Worm (Caenorhabditis elegans) whole organism, L4 larva: ENCODE measurements around the gene Y71H2AM.1.

Experiments used
- D1046.2 ChIP-seq: fragments of 200-800 bp; sonication (Bioruptor generic); IDR thresholded peaks from 2 replicates; pipeline ENCODE4 v1.3.6; 2022; ENCODE audit warnings: missing genetic modification characterization, missing compliant biosample characterization
- F10B5.3 ChIP-seq: sonication (generic microtip); optimal IDR thresholded peaks from 2 replicates; lab custom pipeline; 2016; ENCODE audit warnings: mild to moderate bottlenecking, missing genetic modification characterization, missing compliant biosample characterization
- F26F4.8 ChIP-seq: fragments of 200-800 bp; sonication (Bioruptor generic); conservative IDR thresholded peaks from 2 replicates; pipeline ENCODE4 v1.3.6; 2022; ENCODE audit warnings: missing genetic modification characterization, missing compliant biosample characterization
- F37D6.2 ChIP-seq: sonication (generic microtip); optimal IDR thresholded peaks from 2 replicates; lab custom pipeline; 2016; ENCODE audit warnings: mild to moderate bottlenecking, missing genetic modification characterization, missing compliant biosample characterization
- T20F7.1 ChIP-seq: fragments of 200-800 bp; sonication (Bioruptor generic); optimal IDR thresholded peaks from 2 replicates; lab custom pipeline; 2018; ENCODE audit warnings: mild to moderate bottlenecking, missing genetic modification characterization, missing compliant biosample characterization
- T26A8.4 ChIP-seq: fragments of 200-800 bp; sonication (Bioruptor generic); IDR thresholded peaks from 2 replicates; pipeline ENCODE4 v1.3.6; 2022; ENCODE audit warnings: missing genetic modification characterization, missing compliant biosample characterization
- ZK337.2 ChIP-seq: fragments of 200-800 bp; sonication (Bioruptor generic); IDR thresholded peaks from 2 replicates; pipeline ENCODE4 v1.3.6; 2022; ENCODE audit warnings: missing genetic modification reagents, missing genetic modification characterization, missing compliant biosample characterization
- aha-1 ChIP-seq: fragments of 150-350 bp; peaks from one replicate; lab custom pipeline; 2014; ENCODE audit warnings: missing biosample characterization, missing genetic modification characterization
- arid-1 ChIP-seq: fragments of 200-800 bp; sonication (Bioruptor generic); conservative IDR thresholded peaks from 2 replicates; pipeline ENCODE4 v1.3.6; 2022; ENCODE audit warnings: missing genetic modification reagents, missing genetic modification characterization, missing compliant biosample characterization
- ceh-20 ChIP-seq: fragments of 200-800 bp; sonication (Bioruptor generic); IDR thresholded peaks from 2 replicates; pipeline ENCODE4 v1.3.6; 2022; ENCODE audit warnings: missing genetic modification reagents, missing genetic modification characterization, missing compliant biosample characterization
- ceh-44 ChIP-seq: fragments of 200-800 bp; sonication (Bioruptor generic); IDR thresholded peaks from 2 replicates; pipeline ENCODE4 v1.3.6; 2022; ENCODE audit warnings: missing genetic modification reagents, missing genetic modification characterization, missing compliant biosample characterization
- ceh-82 ChIP-seq: sonication (generic microtip); optimal IDR thresholded peaks from 2 replicates; lab custom pipeline; 2017; ENCODE audit warnings: missing biosample characterization, missing genetic modification characterization
- ctbp-1 ChIP-seq: fragments of 200-800 bp; sonication (Bioruptor generic); IDR thresholded peaks from 2 replicates; pipeline ENCODE4 v1.3.6; 2022; ENCODE audit warnings: missing genetic modification reagents, missing genetic modification characterization, missing compliant biosample characterization
- daf-12 ChIP-seq: fragments of 150-350 bp; optimal IDR thresholded peaks from 2 replicates; lab custom pipeline; 2014; ENCODE audit warnings: missing biosample characterization, missing genetic modification reagents, missing genetic modification characterization
- egl-27 ChIP-seq: sonication (generic microtip); optimal IDR thresholded peaks from 3 replicates; lab custom pipeline; 2017; ENCODE audit warnings: missing biosample characterization, missing genetic modification reagents, missing genetic modification characterization
- egl-43 ChIP-seq: fragments of 200-800 bp; sonication (Bioruptor generic); IDR thresholded peaks from 2 replicates; pipeline ENCODE4 v1.3.6; 2022; ENCODE audit warnings: missing genetic modification reagents, missing genetic modification characterization, missing compliant biosample characterization
- fkh-10 ChIP-seq: fragments of 150-350 bp; optimal IDR thresholded peaks from 2 replicates; lab custom pipeline; 2014; ENCODE audit warnings: missing biosample characterization, missing genetic modification reagents, missing genetic modification characterization
- fos-1 ChIP-seq: fragments of 150-350 bp; optimal IDR thresholded peaks from 2 replicates; lab custom pipeline; 2014; ENCODE audit warnings: missing biosample characterization, missing genetic modification characterization
- hlh-11 ChIP-seq: fragments of 200-800 bp; sonication (Bioruptor generic); optimal IDR thresholded peaks from 2 replicates; lab custom pipeline; 2018; ENCODE audit warnings: mild to moderate bottlenecking, missing genetic modification characterization, missing compliant biosample characterization
- hlh-30 ChIP-seq: sonication (generic microtip); optimal IDR thresholded peaks from 2 replicates; lab custom pipeline; 2017; ENCODE audit warnings: antibody characterized with exemption, mild to moderate bottlenecking, missing genetic modification characterization, missing compliant biosample characterization; ENCODE audit not compliant: insufficient read depth
- jun-1 ChIP-seq: fragments of 150-350 bp; optimal IDR thresholded peaks from 2 replicates; lab custom pipeline; 2014; ENCODE audit warnings: missing biosample characterization, missing genetic modification reagents, missing genetic modification characterization
- lin-13 ChIP-seq: fragments of 150-350 bp; optimal IDR thresholded peaks from 2 replicates; lab custom pipeline; 2014; ENCODE audit warnings: missing biosample characterization, missing genetic modification reagents, missing genetic modification characterization
- lin-15B ChIP-seq: fragments of 150-350 bp; sonication (generic microtip); optimal IDR thresholded peaks from 3 replicates; lab custom pipeline; 2014; ENCODE audit warnings: missing biosample characterization, missing genetic modification characterization
- lin-38 ChIP-seq: fragments of 200-800 bp; sonication (Bioruptor generic); IDR thresholded peaks from 2 replicates; pipeline ENCODE4 v1.3.6; 2022; ENCODE audit warnings: missing genetic modification reagents, missing genetic modification characterization, missing compliant biosample characterization
- lir-3 ChIP-seq: sonication (generic microtip); optimal IDR thresholded peaks from 2 replicates; lab custom pipeline; 2016; ENCODE audit warnings: mild to moderate bottlenecking, missing genetic modification characterization, missing compliant biosample characterization
- lsy-2 ChIP-seq, 2 experiments: fragments of 150-350 bp in 1 of 2; sonication (generic microtip) in 1 of 2; optimal IDR thresholded peaks; 2 replicates each; lab custom pipeline; 2014 to 2017; ENCODE audit warnings: missing biosample characterization in 2 of 2, missing genetic modification characterization in 2 of 2
- mdl-1 ChIP-seq, 2 experiments: fragments of 150-350 bp in 1 of 2; sonication (generic microtip) in 1 of 2; optimal IDR thresholded peaks; 2 replicates each; lab custom pipeline; 2014 to 2017; ENCODE audit warnings: missing biosample characterization in 2 of 2, missing genetic modification characterization in 2 of 2
- mep-1 ChIP-seq: fragments of 150-350 bp; sonication (generic microtip); optimal IDR thresholded peaks from 3 replicates; lab custom pipeline; 2014; ENCODE audit warnings: missing biosample characterization, missing genetic modification characterization
- mes-2 ChIP-seq: sonication (generic microtip); optimal IDR thresholded peaks from 2 replicates; lab custom pipeline; 2016; ENCODE audit warnings: missing genotype, mild to moderate bottlenecking, missing genetic modification characterization, missing compliant biosample characterization; ENCODE audit not compliant: poor library complexity, severe bottlenecking
- mxl-2 ChIP-seq: fragments of 200-800 bp; sonication (Bioruptor generic); conservative IDR thresholded peaks from 2 replicates; pipeline ENCODE4 v1.3.6; 2022; ENCODE audit warnings: missing genetic modification reagents, missing genetic modification characterization, missing compliant biosample characterization
- mxl-3 ChIP-seq: fragments of 200-800 bp; sonication (Bioruptor generic); optimal IDR thresholded peaks from 2 replicates; lab custom pipeline; 2018; ENCODE audit warnings: mild to moderate bottlenecking, missing genetic modification characterization, missing compliant biosample characterization
- nhr-102 ChIP-seq: sonication (generic microtip); optimal IDR thresholded peaks from 2 replicates; lab custom pipeline; 2016; ENCODE audit warnings: mild to moderate bottlenecking, missing genetic modification characterization, moderate library complexity, missing compliant biosample characterization
- nhr-25 ChIP-seq: sonication (generic microtip); optimal IDR thresholded peaks from 2 replicates; lab custom pipeline; 2017; ENCODE audit warnings: missing genetic modification characterization, mild to moderate bottlenecking, missing compliant biosample characterization, antibody characterized with exemption, moderate library complexity, borderline replicate concordance; ENCODE audit not compliant: insufficient read depth
- nhr-28 ChIP-seq: fragments of 150-350 bp; optimal IDR thresholded peaks from 2 replicates; lab custom pipeline; 2014; ENCODE audit warnings: missing biosample characterization, missing genetic modification characterization
- nhr-41 ChIP-seq: fragments of 200-800 bp; sonication (Bioruptor generic); IDR thresholded peaks from 2 replicates; pipeline ENCODE4 v1.3.6; 2022; ENCODE audit warnings: missing genetic modification reagents, missing genetic modification characterization, missing compliant biosample characterization
- php-3 ChIP-seq: fragments of 200-800 bp; sonication (Bioruptor generic); IDR thresholded peaks from 2 replicates; pipeline ENCODE4 v1.3.6; 2022; ENCODE audit warnings: missing genetic modification reagents, missing genetic modification characterization, missing compliant biosample characterization
- rbr-2 ChIP-seq: sonication (generic microtip); optimal IDR thresholded peaks from 2 replicates; lab custom pipeline; 2016; ENCODE audit warnings: missing genotype, missing genetic modification characterization, missing compliant biosample characterization
- sdz-12 ChIP-seq: fragments of 200-800 bp; sonication (Bioruptor generic); optimal IDR thresholded peaks from 2 replicates; lab custom pipeline; 2018; ENCODE audit warnings: mild to moderate bottlenecking, missing genetic modification characterization, missing compliant biosample characterization
- set-16 ChIP-seq: fragments of 200-800 bp; sonication (Bioruptor generic); IDR thresholded peaks from 2 replicates; pipeline ENCODE4 v1.3.6; 2022; ENCODE audit warnings: missing genetic modification reagents, missing genetic modification characterization, missing compliant biosample characterization
- snpc-1.2 ChIP-seq: fragments of 200-800 bp; sonication (Bioruptor generic); IDR thresholded peaks from 2 replicates; pipeline ENCODE4 v1.3.6; 2022; ENCODE audit warnings: missing genetic modification reagents, missing genetic modification characterization, missing compliant biosample characterization
- spr-3 ChIP-seq: fragments of 200-800 bp; sonication (Bioruptor generic); optimal IDR thresholded peaks from 2 replicates; lab custom pipeline; 2018; ENCODE audit warnings: mild to moderate bottlenecking, missing genetic modification characterization, missing compliant biosample characterization
- tag-97 ChIP-seq: fragments of 200-800 bp; sonication (Bioruptor generic); IDR thresholded peaks from 2 replicates; pipeline ENCODE4 v1.3.6; 2022; ENCODE audit warnings: missing genetic modification characterization, missing compliant biosample characterization
- unc-62 ChIP-seq, 3 experiments: fragments of 150-350 bp in 1 of 3; sonication (generic microtip); optimal IDR thresholded peaks in 2 of 3; peaks in 1 of 3; 1 replicate in 1 of 3; 2 replicates in 2 of 3; lab custom pipeline; 2014 to 2017; ENCODE audit warnings: missing biosample characterization in 3 of 3, missing genetic modification characterization in 3 of 3, missing genetic modification reagents in 3 of 3, missing genotype in 1 of 3
- zfp-2 ChIP-seq: sonication (generic microtip); optimal IDR thresholded peaks from 2 replicates; lab custom pipeline; 2016; ENCODE audit warnings: mild to moderate bottlenecking, missing genetic modification characterization, missing compliant biosample characterization
- ztf-11 ChIP-seq: fragments of 150-350 bp; optimal IDR thresholded peaks from 2 replicates; lab custom pipeline; 2014; ENCODE audit warnings: missing biosample characterization, missing genetic modification characterization

Y71H2AM.1 gene

DNA sequence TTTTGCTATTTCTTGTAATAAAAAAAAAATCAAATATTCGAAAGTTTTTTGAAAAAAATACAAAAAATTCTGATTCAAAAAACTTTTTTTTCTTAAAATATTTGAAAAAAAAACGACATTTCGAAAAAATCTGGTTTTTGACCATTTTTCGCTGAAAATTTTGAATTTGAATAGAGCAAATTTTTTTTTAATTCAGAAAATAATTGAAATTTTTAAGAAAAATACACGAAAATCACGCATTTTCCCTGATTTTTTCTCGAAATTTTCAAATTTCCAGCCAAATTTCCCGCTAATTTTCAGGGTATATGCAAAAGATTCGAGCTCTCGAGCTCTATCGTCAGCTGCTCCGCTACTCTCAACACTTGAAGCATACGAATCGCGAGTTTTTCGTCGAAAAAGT, at the start of gene Y71H2AM.1:
Y71H2AM.1 (plus strand) TSS at position 301 of the 400 bp plus-strand sequence.
- TF ChIP-seq aha-1 (tag; lab: Kevin White, UChicago), result peak; percentile 29
- no peak for TF ChIP-seq zfp-2

DNA sequence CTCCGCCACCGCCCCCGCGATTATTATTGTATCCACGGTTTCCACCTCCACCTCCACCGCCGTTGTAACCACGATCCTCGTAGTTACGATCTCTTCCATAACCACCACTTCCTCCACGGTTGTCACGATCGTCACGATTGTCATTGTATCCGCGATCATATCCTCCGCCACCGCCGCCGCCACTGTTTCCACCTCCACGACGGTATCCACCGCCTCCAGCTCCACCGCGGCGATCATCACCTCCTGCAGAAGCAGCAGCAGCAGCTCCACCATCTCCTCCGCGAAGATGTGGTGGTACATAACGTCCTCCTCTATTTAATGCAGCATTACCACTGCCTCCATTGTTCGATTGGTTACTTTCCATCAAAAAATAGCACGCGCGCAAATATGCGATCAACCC, 48.2 kb upstream of the Y71H2AM.1 start, which contains the start of gene laf-1:
laf-1 (minus strand) TSS at position 399 of the 400 bp plus-strand sequence.
- no peak for TF ChIP-seq aha-1 (tag; lab: Kevin White, UChicago)
- peak; percentile 87 for TF ChIP-seq set-16 (GFP tag; lab: Robert Waterston, UW)
- TF ChIP-seq unc-62 (GFP tag; optimal IDR thresholded peaks at IDR 0.05 in 1 of 2; lab: Kevin White, UChicago), result peak in 1 of 2 experiments; percentile 50
- TF ChIP-seq unc-62 (tag; optimal IDR thresholded peaks at IDR 0.05; lab: Kevin White, UChicago), result no peak

DNA sequence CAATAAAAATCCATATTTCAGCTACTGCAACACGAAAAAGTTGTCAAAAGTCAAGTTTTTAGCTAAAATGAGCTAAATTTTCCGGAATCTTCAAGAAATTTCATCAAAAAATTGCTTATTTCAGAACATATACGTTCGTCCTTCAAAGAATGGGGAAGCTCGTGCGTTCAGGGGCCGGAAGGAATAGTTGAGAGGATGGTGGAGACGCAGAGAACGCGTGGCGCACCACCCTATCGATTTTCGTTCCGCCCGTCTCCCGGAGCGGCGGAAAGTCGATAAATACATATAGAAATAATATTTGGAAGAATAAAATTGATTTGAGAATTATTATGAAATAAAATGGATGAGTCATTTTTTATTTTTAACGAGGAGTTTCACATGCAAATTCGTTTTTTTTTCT, 46.6 kb upstream of the Y71H2AM.1 start:
- TF ChIP-seq mdl-1 (tag; optimal IDR thresholded peaks at IDR 0.05; lab: Kevin White, UChicago) (peak; percentile 5 to 8), T20F7.1 (GFP tag; lab: Kevin White, UChicago) (no peak), php-3 (no peak), ceh-44 (no peak), lsy-2 (tag; optimal IDR thresholded peaks at IDR 0.05; lab: Kevin White, UChicago) (no peak), mxl-2 (GFP tag; lab: Robert Waterston, UW) (no peak), ceh-20 (no peak), lin-13 (GFP tag; lab: Kevin White, UChicago) (no peak), hlh-30 (tag; lab: Kevin White, UChicago) (peak; percentile 38)

- TF ChIP-seq ztf-11 (tag; lab: Kevin White, UChicago) (no peak), jun-1 (no peak), snpc-1.2 (GFP tag; lab: Robert Waterston, UW) (no peak), ceh-82 (tag; lab: Kevin White, UChicago) (no peak), F37D6.2 (tag; lab: Kevin White, UChicago) (no peak), nhr-102 (no peak), nhr-25 (tag; lab: Kevin White, UChicago) (no peak), fos-1 (tag; lab: Kevin White, UChicago) (no peak), lir-3 (tag; lab: Kevin White, UChicago) (no peak), sdz-12 (GFP tag; lab: Kevin White, UChicago) (no peak), egl-43 (GFP tag; lab: Robert Waterston, UW) (no peak), F26F4.8 (GFP tag; lab: Robert Waterston, UW) (no peak), mxl-3 (GFP tag; lab: Kevin White, UChicago) (no peak), lin-38 (GFP tag; lab: Robert Waterston, UW) (peak; percentile 73), ctbp-1 (GFP tag; lab: Robert Waterston, UW) (no peak), mep-1 (tag; lab: Kevin White, UChicago) (peak; percentile 28), lin-15B (tag; lab: Kevin White, UChicago) (no peak), nhr-41 (GFP tag; lab: Robert Waterston, UW) (no peak), nhr-28 (tag; lab: Kevin White, UChicago) (no peak), mes-2 (tag; lab: Kevin White, UChicago) (peak; percentile 66), unc-62 (GFP tag; optimal IDR thresholded peaks at IDR 0.05 in 1 of 2; lab: Kevin White, UChicago) (no peak), unc-62 (tag; optimal IDR thresholded peaks at IDR 0.05; lab: Kevin White, UChicago) (no peak), tag-97 (GFP tag; lab: Robert Waterston, UW) (no peak), F10B5.3 (no peak), rbr-2 (tag; lab: Kevin White, UChicago) (peak; percentile 21), fkh-10 (peak; percentile 18), ZK337.2 (no peak), arid-1 (GFP tag; lab: Robert Waterston, UW) (no peak), egl-27 (tag; lab: Kevin White, UChicago) (no peak), hlh-11 (tag; lab: Kevin White, UChicago) (peak; percentile 3), T26A8.4 (GFP tag; lab: Robert Waterston, UW) (no peak), spr-3 (no peak), aha-1 (tag; lab: Kevin White, UChicago) (no peak), daf-12 (tag; lab: Kevin White, UChicago) (no peak), D1046.2 (GFP tag; lab: Robert Waterston, UW) (no peak)
Measured at ce11 chrIII:2780793-2781192, 46.1 kb upstream of the Y71H2AM.1 start, which contains the start of gene Y71H2AM.6. Y71H2AM.6 (plus strand) TSS chrIII:2781056.
